Fruit fly (Drosophila melanogaster): ENCODE data around the gene CG7950.

The CG7950 gene

dm6 chr3R:30021559-30022451 lies 34.9 kb upstream of the CG7950 start, which contains the start of gene Mgat2 (continued):
- peak; percentile 72 for TF ChIP-seq CG7745 (tag; optimal IDR thresholded peaks at IDR 0.05)
- TF ChIP-seq crp (GFP tag; optimal IDR thresholded peaks at IDR 0.05): peak; percentile 73 to 96
- peak; percentile 92 for TF ChIP-seq CG12155 (GFP tag; optimal IDR thresholded peaks at IDR 0.05)
- no peak for TF ChIP-seq CG10654 (GFP tag; optimal IDR thresholded peaks at IDR 0.05)
- peak; percentile 79 for TF ChIP-seq CG16813 (GFP tag; IDR thresholded peaks at IDR 0.05; ENCODE audit: partially characterized antibody)
- TF ChIP-seq gsb (GFP tag; IDR thresholded peaks at IDR 0.05): no peak
- peak; percentile 14 for TF ChIP-seq CG12236 (GFP tag; optimal IDR thresholded peaks at IDR 0.05)
- TF ChIP-seq CG17385 (GFP tag; optimal IDR thresholded peaks at IDR 0.05): peak; percentile 20
- TF ChIP-seq CG4328 (GFP tag; optimal IDR thresholded peaks at IDR 0.05): peak; percentile 9
- TF ChIP-seq MESR4 (GFP tag; optimal IDR thresholded peaks at IDR 0.05): peak; percentile 81
- TF ChIP-seq Dref (GFP tag; IDR thresholded peaks at IDR 0.05): peak; percentile 77
- TF ChIP-seq Hand (GFP tag; optimal IDR thresholded peaks at IDR 0.05): peak; percentile 31
- TF ChIP-seq CG9876 (GFP tag; optimal IDR thresholded peaks at IDR 0.05): no peak
- no peak for TF ChIP-seq disco-r (GFP tag; optimal IDR thresholded peaks at IDR 0.05)
- peak; percentile 84 for TF ChIP-seq nerfin-1 (tag; optimal IDR thresholded peaks at IDR 0.05)
- peak; percentile 33; the same call in 1 of the 2 replicates for TF ChIP-seq gt (GFP tag; IDR thresholded peaks at IDR 0.05)
- TF ChIP-seq trh (GFP tag; optimal IDR thresholded peaks at IDR 0.05): no peak
- TF ChIP-seq ci (GFP tag; IDR thresholded peaks at IDR 0.05): peak; percentile 78
- TF ChIP-seq CG6654 (GFP tag; optimal IDR thresholded peaks at IDR 0.05): no peak
- no peak for TF ChIP-seq pnt (GFP tag; optimal IDR thresholded peaks at IDR 0.05)
- TF ChIP-seq Abd-B (GFP tag; optimal IDR thresholded peaks at IDR 0.05): no peak
- TF ChIP-seq Fer3 (tag; optimal IDR thresholded peaks at IDR 0.05): peak; percentile 15
- peak; percentile 62 for TF ChIP-seq CG4707 (GFP tag; optimal IDR thresholded peaks at IDR 0.05)
- peak; percentile 30; the same call in 1 of the 3 replicates for TF ChIP-seq Optix (GFP tag; IDR thresholded peaks at IDR 0.05)
- TF ChIP-seq CG3995 (GFP tag; optimal IDR thresholded peaks at IDR 0.05): peak; percentile 3
- no peak for TF ChIP-seq ttk (GFP tag; IDR thresholded peaks at IDR 0.05)
- peak; percentile 83 for TF ChIP-seq pfk (GFP tag; optimal IDR thresholded peaks at IDR 0.05)
- TF ChIP-seq NC2α (GFP tag; optimal IDR thresholded peaks at IDR 0.05): no peak
- TF ChIP-seq Hsf (GFP tag; optimal IDR thresholded peaks at IDR 0.05): no peak
- TF ChIP-seq CG42726 (GFP tag; IDR thresholded peaks at IDR 0.05; ENCODE audit: partially characterized antibody): peak; percentile 22; the same call in 1 of the 2 replicates
- TF ChIP-seq D (optimal IDR thresholded peaks at IDR 0.05): no peak
- no peak for TF ChIP-seq D (GFP tag; optimal IDR thresholded peaks at IDR 0.05)
- TF ChIP-seq CG18262 (tag; optimal IDR thresholded peaks at IDR 0.05): peak; percentile 30
- TF ChIP-seq salm (tag; optimal IDR thresholded peaks at IDR 0.05): peak; percentile 49
- peak; percentile 44 for TF ChIP-seq Xrp1 (GFP tag; IDR thresholded peaks at IDR 0.05)
- no peak for TF ChIP-seq CG17328 (GFP tag; IDR thresholded peaks at IDR 0.05)
- TF ChIP-seq CG10321 (GFP tag; IDR thresholded peaks at IDR 0.05): peak; percentile 72
- TF ChIP-seq psq (GFP tag; optimal IDR thresholded peaks at IDR 0.05): no peak
- no peak for TF ChIP-seq CG9609 (GFP tag; optimal IDR thresholded peaks at IDR 0.05)
- no peak for TF ChIP-seq CG10274 (GFP tag; optimal IDR thresholded peaks at IDR 0.05)
- peak; percentile 65 for TF ChIP-seq sens (GFP tag)
- peak; percentile 90 for TF ChIP-seq kni (GFP tag; optimal IDR thresholded peaks at IDR 0.05)
- TF ChIP-seq tgo (GFP tag; IDR thresholded peaks at IDR 0.05): no peak
- TF ChIP-seq grn (GFP tag; optimal IDR thresholded peaks at IDR 0.05): peak; percentile 27
- peak; percentile 21; the same call in 1 of the 2 replicates for TF ChIP-seq CG32532 (GFP tag; IDR thresholded peaks at IDR 0.05)
- peak; percentile 62 for TF ChIP-seq MTF-1 (GFP tag; optimal IDR thresholded peaks at IDR 0.05; ENCODE audit: borderline replicate concordance)
- peak; percentile 44 for TF ChIP-seq CG12071 (GFP tag; optimal IDR thresholded peaks at IDR 0.05)
- TF ChIP-seq CG6854 (GFP tag; optimal IDR thresholded peaks at IDR 0.05): peak; percentile 66
- peak; percentile 77; the same call in 2 of the 3 replicates for TF ChIP-seq mld (GFP tag; IDR thresholded peaks at IDR 0.05; ENCODE audit: partially characterized antibody)
